Fruit fly (Drosophila melanogaster) whole organism, embryonic: ENCODE results near the gene Trm1.

Experiments used
- Ada2b ChIP-seq: fragments of 200-800 bp; sonication (Bioruptor generic); IDR thresholded peaks from 2 replicates; pipeline ENCODE4 v1.3.6; 2022; ENCODE audit warnings: missing biosample characterization, missing genetic modification characterization
- B-H1 ChIP-seq: fragments of 200-800 bp; sonication (Bioruptor generic); IDR thresholded peaks from 3 replicates; pipeline ENCODE4 v1.3.6; 2022; ENCODE audit warnings: missing biosample characterization, missing genetic modification characterization
- CG10462 ChIP-seq: fragments of 200-800 bp; sonication (Bioruptor generic); optimal IDR thresholded peaks from 2 replicates; lab custom pipeline; 2016; ENCODE audit warnings: missing biosample characterization, missing genetic modification characterization
- CG16779 ChIP-seq: fragments of 200-800 bp; sonication (Bioruptor generic); IDR thresholded peaks from 2 replicates; pipeline ENCODE4 v1.3.6; 2022; ENCODE audit warnings: missing biosample characterization, missing genetic modification characterization
- CG1792 ChIP-seq: fragments of 200-800 bp; sonication (Bioruptor generic); optimal IDR thresholded peaks from 2 replicates; lab custom pipeline; 2016; ENCODE audit warnings: missing biosample characterization, missing genetic modification characterization
- CG18011 ChIP-seq: fragments of 200-800 bp; sonication (Bioruptor generic); optimal IDR thresholded peaks from 2 replicates; lab custom pipeline; 2017; ENCODE audit warnings: missing biosample characterization, missing genetic modification characterization, mild to moderate bottlenecking, moderate library complexity, missing genotype
- CG18476 ChIP-seq: fragments of 200-800 bp; sonication (Bioruptor generic); optimal IDR thresholded peaks from 2 replicates; lab custom pipeline; 2016; ENCODE audit warnings: missing biosample characterization, mild to moderate bottlenecking, missing genetic modification characterization
- CG2712 ChIP-seq: fragments of 200-800 bp; optimal IDR thresholded peaks from 3 replicates; lab custom pipeline; 2019; ENCODE audit warnings: missing biosample characterization, mild to moderate bottlenecking, missing genetic modification characterization, moderate library complexity
- CG31388 ChIP-seq: fragments of 200-800 bp; sonication (Bioruptor generic); optimal IDR thresholded peaks from 2 replicates; lab custom pipeline; 2016; ENCODE audit warnings: missing biosample characterization, missing genetic modification characterization
- CG8089 ChIP-seq: fragments of 200-800 bp; sonication (Bioruptor generic); optimal IDR thresholded peaks from 3 replicates; lab custom pipeline; 2016; ENCODE audit warnings: missing biosample characterization, missing genetic modification characterization
- CG8388 ChIP-seq: fragments of 200-800 bp; sonication (Bioruptor generic); optimal IDR thresholded peaks from 2 replicates; lab custom pipeline; 2019; ENCODE audit warnings: missing biosample characterization, mild to moderate bottlenecking, missing genetic modification characterization, moderate library complexity
- CG9876 ChIP-seq: fragments of 200-800 bp; sonication (Bioruptor generic); optimal IDR thresholded peaks from 2 replicates; lab custom pipeline; 2016; ENCODE audit warnings: missing biosample characterization, missing genetic modification characterization
- CG9932 ChIP-seq: fragments of 200-800 bp; sonication (Bioruptor generic); IDR thresholded peaks from 2 replicates; pipeline ENCODE4 v1.3.6; 2022; ENCODE audit warnings: missing biosample characterization, missing genetic modification characterization
- D19A ChIP-seq: fragments of 200-800 bp; optimal IDR thresholded peaks from 3 replicates; lab custom pipeline; 2019; ENCODE audit warnings: missing biosample characterization, mild to moderate bottlenecking, missing genetic modification characterization, moderate library complexity
- Dfd ChIP-seq, 2 experiments: fragments of >200 bp; optimal IDR thresholded peaks; 2 replicates each; lab custom pipeline; 2017; ENCODE audit warnings: missing biosample characterization in 2 of 2, missing genetic modification characterization in 2 of 2
- Drgx ChIP-seq: fragments of 200-800 bp; sonication (Bioruptor generic); IDR thresholded peaks from 2 replicates; pipeline ENCODE4 v1.3.6; 2022; ENCODE audit warnings: missing biosample characterization, missing genetic modification characterization
- E2f2 ChIP-seq: fragments of 200-800 bp; sonication (Bioruptor generic); IDR thresholded peaks from 2 replicates; pipeline ENCODE4 v1.3.6; 2022; ENCODE audit warnings: missing biosample characterization, missing genetic modification characterization
- Eip74EF ChIP-seq, 2 experiments: fragments of 200-800 bp in 1 of 2; fragments of >200 bp in 1 of 2; sonication (Bioruptor generic) in 1 of 2; optimal IDR thresholded peaks; 2 replicates each; lab custom pipeline; 2017 to 2019; ENCODE audit warnings: missing biosample characterization in 2 of 2, missing genetic modification characterization in 2 of 2, mild to moderate bottlenecking in 1 of 2, moderate library complexity in 1 of 2
- Gug ChIP-seq: fragments of 200-800 bp; sonication (Bioruptor generic); IDR thresholded peaks from 4 replicates; pipeline ENCODE4 v1.3.6; 2022; ENCODE audit warnings: missing biosample characterization, missing genetic modification characterization
- H15 ChIP-seq: fragments of 200-800 bp; sonication (Bioruptor generic); IDR thresholded peaks from 3 replicates; pipeline ENCODE4 v1.3.6; 2022; ENCODE audit warnings: missing biosample characterization, missing genetic modification characterization
- HLH3B ChIP-seq: fragments of 200-800 bp; sonication (Bioruptor generic); IDR thresholded peaks from 2 replicates; pipeline ENCODE4 v1.3.6; 2022; ENCODE audit warnings: missing biosample characterization, missing genetic modification characterization
- Hsf ChIP-seq: fragments of 200-800 bp; sonication (Bioruptor generic); optimal IDR thresholded peaks from 3 replicates; lab custom pipeline; 2016; ENCODE audit warnings: missing biosample characterization, missing genetic modification characterization
- MBD-R2 ChIP-seq: fragments of 200-800 bp; sonication (Bioruptor generic); IDR thresholded peaks from 2 replicates; pipeline ENCODE4 v1.3.6; 2022; ENCODE audit warnings: missing biosample characterization, missing genetic modification characterization
- Rx ChIP-seq: fragments of 200-800 bp; sonication (Bioruptor generic); IDR thresholded peaks from 2 replicates; pipeline ENCODE4 v1.3.6; 2022; ENCODE audit warnings: missing biosample characterization, missing genetic modification characterization
- Side ChIP-seq: fragments of 200-800 bp; sonication (Bioruptor generic); optimal IDR thresholded peaks from 2 replicates; lab custom pipeline; 2016; ENCODE audit warnings: missing biosample characterization, missing genetic modification characterization
- Xbp1 ChIP-seq: fragments of 200-800 bp; sonication (Bioruptor generic); optimal IDR thresholded peaks from 3 replicates; lab custom pipeline; 2016; ENCODE audit warnings: missing biosample characterization, mild to moderate bottlenecking, missing genetic modification characterization
- Xrp1 ChIP-seq: fragments of 200-800 bp; sonication (Bioruptor generic); IDR thresholded peaks from 2 replicates; pipeline ENCODE4 v1.3.6; 2022; ENCODE audit warnings: missing biosample characterization, missing genetic modification characterization
- ac ChIP-seq: fragments of 200-800 bp; sonication (Bioruptor generic); optimal IDR thresholded peaks from 3 replicates; lab custom pipeline; 2017; ENCODE audit warnings: missing biosample characterization, mild to moderate bottlenecking, missing genetic modification characterization
- amos ChIP-seq: fragments of 200-800 bp; sonication (Bioruptor generic); IDR thresholded peaks from 2 replicates; pipeline ENCODE4 v1.3.6; 2022; ENCODE audit warnings: missing biosample characterization, missing genetic modification characterization; ENCODE audit not compliant: partially characterized antibody
- cato ChIP-seq: fragments of 200-800 bp; sonication (Bioruptor generic); optimal IDR thresholded peaks from 2 replicates; lab custom pipeline; 2016; ENCODE audit warnings: missing biosample characterization, missing genetic modification characterization, borderline replicate concordance
- chif ChIP-seq, 2 experiments: fragments of 200-800 bp; sonication (Bioruptor generic); optimal IDR thresholded peaks; 3 replicates each; lab custom pipeline; 2016; ENCODE audit warnings: missing biosample characterization in 2 of 2, missing genetic modification characterization in 2 of 2
- dmrt99B ChIP-seq: fragments of 200-800 bp; sonication (Bioruptor generic); optimal IDR thresholded peaks from 2 replicates; lab custom pipeline; 2018; ENCODE audit warnings: missing biosample characterization, mild to moderate bottlenecking, missing genetic modification characterization, moderate library complexity
- dysf ChIP-seq: fragments of 200-800 bp; sonication (Bioruptor generic); IDR thresholded peaks from 3 replicates; pipeline ENCODE4 v1.3.6; 2022; ENCODE audit warnings: missing biosample characterization, missing genetic modification characterization
- ems ChIP-seq: fragments of 200-800 bp; sonication (Bioruptor generic); optimal IDR thresholded peaks from 3 replicates; lab custom pipeline; 2016; ENCODE audit warnings: missing biosample characterization, missing genetic modification characterization
- eyg ChIP-seq: fragments of 200-800 bp; sonication (Bioruptor generic); optimal IDR thresholded peaks from 3 replicates; lab custom pipeline; 2016; ENCODE audit warnings: missing biosample characterization, missing genetic modification characterization
- fd102C ChIP-seq: fragments of 200-800 bp; sonication (Bioruptor generic); optimal IDR thresholded peaks from 2 replicates; lab custom pipeline; 2018; ENCODE audit warnings: missing biosample characterization, mild to moderate bottlenecking, missing genetic modification characterization, moderate library complexity
- fd96Cb ChIP-seq: fragments of 200-800 bp; sonication (Bioruptor generic); optimal IDR thresholded peaks from 2 replicates; lab custom pipeline; 2018; ENCODE audit warnings: missing biosample characterization, mild to moderate bottlenecking, missing genetic modification characterization, moderate library complexity
- hb ChIP-seq: fragments of 200-800 bp; sonication (Bioruptor generic); IDR thresholded peaks from 3 replicates; pipeline ENCODE4 v1.3.6; 2022; ENCODE audit warnings: missing biosample characterization, missing genetic modification characterization; ENCODE audit not compliant: partially characterized antibody
- ind ChIP-seq: fragments of 200-800 bp; sonication (Bioruptor generic); optimal IDR thresholded peaks from 3 replicates; lab custom pipeline; 2016; ENCODE audit warnings: missing biosample characterization, missing genetic modification characterization
- lab ChIP-seq: fragments of 200-800 bp; sonication (Bioruptor generic); optimal IDR thresholded peaks from 3 replicates; lab custom pipeline; 2017; ENCODE audit warnings: missing biosample characterization, missing genetic modification characterization, mild to moderate bottlenecking, moderate library complexity, missing genetic modification reagents
- lbe ChIP-seq: fragments of 200-800 bp; sonication (Bioruptor generic); optimal IDR thresholded peaks from 2 replicates; lab custom pipeline; 2016; ENCODE audit warnings: missing biosample characterization, mild to moderate bottlenecking, missing genetic modification characterization
- lmd ChIP-seq: fragments of 200-800 bp; sonication (Bioruptor generic); IDR thresholded peaks from 2 replicates; pipeline ENCODE4 v1.3.6; 2022; ENCODE audit warnings: missing biosample characterization, missing genetic modification characterization
- nau ChIP-seq: fragments of 200-800 bp; sonication (Bioruptor generic); optimal IDR thresholded peaks from 3 replicates; lab custom pipeline; 2017; ENCODE audit warnings: missing biosample characterization, mild to moderate bottlenecking, missing genetic modification characterization, missing genetic modification reagents
- rib ChIP-seq: fragments of 200-800 bp; sonication (Bioruptor generic); IDR thresholded peaks from 2 replicates; pipeline ENCODE4 v1.3.6; 2022; ENCODE audit warnings: missing biosample characterization, missing genetic modification characterization
- sqz ChIP-seq: fragments of 200-800 bp; sonication (Bioruptor generic); optimal IDR thresholded peaks from 3 replicates; lab custom pipeline; 2018; ENCODE audit warnings: missing biosample characterization, mild to moderate bottlenecking, missing genetic modification characterization
- sr ChIP-seq: fragments of 200-800 bp; sonication (Bioruptor generic); IDR thresholded peaks from 3 replicates; pipeline ENCODE4 v1.3.6; 2022; ENCODE audit warnings: missing biosample characterization, missing genetic modification characterization
- tap ChIP-seq: fragments of 200-800 bp; optimal IDR thresholded peaks from 3 replicates; lab custom pipeline; 2019; ENCODE audit warnings: missing biosample characterization, mild to moderate bottlenecking, missing genetic modification characterization, moderate library complexity
- tio ChIP-seq: fragments of 200-800 bp; sonication (Bioruptor generic); optimal IDR thresholded peaks from 2 replicates; lab custom pipeline; 2017; ENCODE audit warnings: missing biosample characterization, missing genetic modification characterization, inconsistent platforms
- unc-4 ChIP-seq: fragments of 200-800 bp; sonication (Bioruptor generic); IDR thresholded peaks from 2 replicates; pipeline ENCODE4 v1.3.6; 2022; ENCODE audit warnings: missing biosample characterization, missing genetic modification characterization; ENCODE audit not compliant: partially characterized antibody
- unpg ChIP-seq: fragments of 200-800 bp; sonication (Bioruptor generic); optimal IDR thresholded peaks from 3 replicates; lab custom pipeline; 2018; ENCODE audit warnings: missing biosample characterization, mild to moderate bottlenecking, missing genetic modification characterization, moderate library complexity
- zfh1 ChIP-seq: fragments of 200-800 bp; sonication (Bioruptor generic); IDR thresholded peaks from 3 replicates; pipeline ENCODE4 v1.3.6; 2022; ENCODE audit warnings: missing biosample characterization, missing genetic modification characterization

The Trm1 gene

DNA sequence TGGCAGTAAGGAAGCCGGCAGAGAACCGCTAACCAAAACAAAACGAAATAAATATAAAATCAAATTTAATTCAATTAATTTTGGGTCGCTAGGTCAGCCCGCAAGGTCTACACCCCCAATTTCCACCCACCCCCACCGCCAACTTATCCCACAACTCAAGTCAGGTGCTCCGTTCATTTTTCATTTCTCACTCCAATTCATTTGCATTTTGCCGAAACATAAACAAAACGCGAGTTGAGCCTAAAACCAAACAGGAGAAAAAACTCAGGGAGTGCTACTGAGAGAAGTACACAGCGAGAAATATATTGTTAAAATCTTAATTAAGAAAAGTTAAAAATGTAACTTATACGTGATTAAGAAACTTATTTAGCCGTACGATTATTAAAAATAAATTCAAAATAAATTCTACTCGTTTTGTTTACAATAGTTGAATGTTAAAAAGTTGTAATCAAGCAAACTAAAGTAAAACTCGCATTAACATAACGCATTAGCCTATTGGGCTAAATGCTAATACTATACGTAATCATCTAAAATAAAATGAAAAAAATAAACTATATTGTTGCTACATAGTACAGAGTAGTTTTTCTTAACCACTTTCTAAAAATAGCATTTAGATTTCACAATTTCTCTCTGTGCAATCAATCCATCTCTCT, 12.2 kb upstream of the Trm1 start (continued):
- no peak for TF ChIP-seq hb (GFP tag; lab: Robert Waterston, UW)
- TF ChIP-seq CG1792 (GFP tag; lab: Kevin White, UChicago): no peak
- TF ChIP-seq CG9932 (GFP tag; lab: Robert Waterston, UW): no peak
- peak; percentile 33 for TF ChIP-seq D19A (tag; lab: Kevin White, UChicago)
- TF ChIP-seq Dfd (GFP tag; optimal IDR thresholded peaks at IDR 0.05; lab: Kevin White, UChicago): no peak
- no peak for TF ChIP-seq E2f2 (GFP tag; lab: Robert Waterston, UW)
- no peak for TF ChIP-seq MBD-R2 (GFP tag; lab: Robert Waterston, UW)
- no peak for TF ChIP-seq CG31388
- TF ChIP-seq Rx (GFP tag; lab: Robert Waterston, UW): no peak
- TF ChIP-seq Xbp1 (GFP tag; lab: Kevin White, UChicago): no peak
- no peak for TF ChIP-seq Gug (GFP tag; lab: Robert Waterston, UW)
- TF ChIP-seq CG16779 (GFP tag; lab: Robert Waterston, UW): no peak
- TF ChIP-seq ind: no peak
- no peak for TF ChIP-seq HLH3B (GFP tag; lab: Robert Waterston, UW)
- TF ChIP-seq rib (GFP tag; lab: Robert Waterston, UW): no peak
- TF ChIP-seq CG2712 (tag; lab: Kevin White, UChicago): peak; percentile 67
- TF ChIP-seq zfh1 (GFP tag; lab: Robert Waterston, UW): no peak
- no peak for TF ChIP-seq Hsf
- TF ChIP-seq tio (GFP tag; lab: Kevin White, UChicago): peak; percentile 3
- no peak for TF ChIP-seq dysf (GFP tag; lab: Robert Waterston, UW)
- TF ChIP-seq B-H1 (GFP tag; lab: Robert Waterston, UW): no peak
- TF ChIP-seq fd102C (GFP tag; lab: Kevin White, UChicago): no peak
- no peak for TF ChIP-seq eyg (GFP tag; lab: Kevin White, UChicago)
- TF ChIP-seq unc-4 (GFP tag; lab: Robert Waterston, UW): no peak
- no peak for TF ChIP-seq lmd
- TF ChIP-seq lbe: no peak
- TF ChIP-seq sqz (GFP tag; lab: Kevin White, UChicago): no peak
- TF ChIP-seq unpg (GFP tag; lab: Kevin White, UChicago): peak; percentile 21
- no peak for TF ChIP-seq Side (GFP tag; lab: Kevin White, UChicago)
- TF ChIP-seq Drgx (GFP tag; lab: Robert Waterston, UW): no peak
- no peak for TF ChIP-seq CG18476
- TF ChIP-seq ac (GFP tag; lab: Kevin White, UChicago): no peak
- no peak for TF ChIP-seq CG8089 (GFP tag; lab: Kevin White, UChicago)
- peak; percentile 23 for TF ChIP-seq CG8388 (GFP tag; lab: Kevin White, UChicago)
- no peak for TF ChIP-seq chif (GFP tag; optimal IDR thresholded peaks at IDR 0.05; lab: Kevin White, UChicago)
- no peak for TF ChIP-seq ems
- TF ChIP-seq sr: no peak
- TF ChIP-seq lab (GFP tag; lab: Kevin White, UChicago): peak; percentile 6
- no peak for TF ChIP-seq Ada2b
- TF ChIP-seq dmrt99B (tag; lab: Kevin White, UChicago): peak; percentile 22
- TF ChIP-seq CG9876 (GFP tag; lab: Kevin White, UChicago): no peak
- TF ChIP-seq tap (tag; lab: Kevin White, UChicago): no peak
- TF ChIP-seq CG18011 (GFP tag; lab: Kevin White, UChicago): no peak
- no peak for TF ChIP-seq Eip74EF (GFP tag; optimal IDR thresholded peaks at IDR 0.05; lab: Kevin White, UChicago)
- TF ChIP-seq CG10462 (GFP tag; lab: Kevin White, UChicago): no peak
- no peak for TF ChIP-seq nau (GFP tag; lab: Kevin White, UChicago)
- TF ChIP-seq Xrp1 (GFP tag; lab: Robert Waterston, UW): peak; percentile 17; the same call in 1 of the 2 replicates
- TF ChIP-seq amos (GFP tag; lab: Robert Waterston, UW): no peak
- peak; percentile 31 for TF ChIP-seq fd96Cb (tag; lab: Kevin White, UChicago)
- no peak for TF ChIP-seq H15 (GFP tag; lab: Robert Waterston, UW)
- no peak for TF ChIP-seq cato (GFP tag; lab: Kevin White, UChicago)
